Worm (Caenorhabditis elegans) whole organism, L2 larva: ENCODE results near the gene F23B2.7.

Experiments used
- C34F6.9 ChIP-seq: fragments of 150-350 bp; optimal IDR thresholded peaks from 2 replicates; lab custom pipeline; 2014; ENCODE audit warnings: missing biosample characterization, missing genetic modification characterization
- F13H6.1 ChIP-seq: sonication (generic microtip); optimal IDR thresholded peaks from 2 replicates; lab custom pipeline; 2016; ENCODE audit warnings: missing genetic modification characterization, missing compliant biosample characterization
- R02D3.7 ChIP-seq: fragments of 150-350 bp; optimal IDR thresholded peaks from 2 replicates; lab custom pipeline; 2014; ENCODE audit warnings: missing biosample characterization, missing genetic modification characterization
- Y55F3AM.14 ChIP-seq: fragments of 200-800 bp; sonication (Bioruptor generic); optimal IDR thresholded peaks from 2 replicates; lab custom pipeline; 2018; ENCODE audit warnings: mild to moderate bottlenecking, missing genetic modification characterization, missing compliant biosample characterization
- ZK546.5 ChIP-seq: sonication (generic microtip); optimal IDR thresholded peaks from 2 replicates; lab custom pipeline; 2017; ENCODE audit warnings: missing biosample characterization, missing genetic modification characterization
- alr-1 ChIP-seq: fragments of 150-350 bp; optimal IDR thresholded peaks from 2 replicates; lab custom pipeline; 2014; ENCODE audit warnings: missing biosample characterization, missing genetic modification characterization
- aly-2 ChIP-seq: fragments of 150-350 bp; optimal IDR thresholded peaks from 2 replicates; lab custom pipeline; 2014; ENCODE audit warnings: missing biosample characterization, missing genetic modification characterization
- ama-1 ChIP-seq: fragments of 150-350 bp; optimal IDR thresholded peaks from 2 replicates; lab custom pipeline; 2018; ENCODE audit warnings: inconsistent platforms
- blmp-1 ChIP-seq: sonication (generic microtip); optimal IDR thresholded peaks from 2 replicates; lab custom pipeline; 2017; ENCODE audit warnings: missing genetic modification characterization, mild to moderate bottlenecking, missing compliant biosample characterization, antibody characterized with exemption, moderate library complexity; ENCODE audit not compliant: insufficient read depth
- ceh-16 ChIP-seq: fragments of 150-350 bp; optimal IDR thresholded peaks from 2 replicates; lab custom pipeline; 2014; ENCODE audit warnings: missing biosample characterization, missing genetic modification characterization
- crh-2 ChIP-seq: sonication (generic microtip); optimal IDR thresholded peaks from 2 replicates; lab custom pipeline; 2017; ENCODE audit warnings: missing biosample characterization, missing genetic modification characterization
- dmd-4 ChIP-seq: sonication (generic microtip); optimal IDR thresholded peaks from 2 replicates; lab custom pipeline; 2017; ENCODE audit warnings: missing biosample characterization, missing genetic modification characterization
- egl-27 ChIP-seq: sonication (generic microtip); optimal IDR thresholded peaks from 3 replicates; lab custom pipeline; 2017; ENCODE audit warnings: missing biosample characterization, missing genetic modification reagents, missing genetic modification characterization
- elt-3 ChIP-seq: sonication (generic microtip); optimal IDR thresholded peaks from 2 replicates; lab custom pipeline; 2017; ENCODE audit warnings: missing biosample characterization, missing genetic modification characterization
- fos-1 ChIP-seq: fragments of 150-350 bp; optimal IDR thresholded peaks from 2 replicates; lab custom pipeline; 2014; ENCODE audit warnings: missing biosample characterization, missing genetic modification characterization
- gmeb-1 ChIP-seq: fragments of 150-350 bp; optimal IDR thresholded peaks from 2 replicates; lab custom pipeline; 2014; ENCODE audit warnings: missing biosample characterization, missing genetic modification characterization
- lin-11 ChIP-seq: fragments of 150-350 bp; sonication (generic microtip); optimal IDR thresholded peaks from 2 replicates; lab custom pipeline; 2014; ENCODE audit warnings: missing biosample characterization, missing genetic modification characterization, inconsistent platforms, mixed read lengths
- lin-13 ChIP-seq: fragments of 150-350 bp; optimal IDR thresholded peaks from 2 replicates; lab custom pipeline; 2014; ENCODE audit warnings: missing biosample characterization, missing genetic modification reagents, missing genetic modification characterization
- lsy-2 ChIP-seq, 2 experiments: fragments of 150-350 bp in 1 of 2; sonication (generic microtip) in 1 of 2; optimal IDR thresholded peaks; 2 replicates each; lab custom pipeline; 2014 to 2017; ENCODE audit warnings: missing biosample characterization in 2 of 2, missing genetic modification characterization in 2 of 2
- mbf-1 ChIP-seq: sonication (generic microtip); optimal IDR thresholded peaks from 2 replicates; lab custom pipeline; 2017; ENCODE audit warnings: missing biosample characterization, missing genetic modification characterization
- nhr-10 ChIP-seq: sonication (generic microtip); optimal IDR thresholded peaks from 2 replicates; lab custom pipeline; 2017; ENCODE audit warnings: missing biosample characterization, missing genetic modification characterization
- nhr-11 ChIP-seq: fragments of 150-350 bp; optimal IDR thresholded peaks from 2 replicates; lab custom pipeline; 2014; ENCODE audit warnings: missing biosample characterization, missing genetic modification characterization
- nhr-12 ChIP-seq: fragments of 150-350 bp; optimal IDR thresholded peaks from 2 replicates; lab custom pipeline; 2014; ENCODE audit warnings: missing biosample characterization, missing genetic modification characterization
- nhr-237 ChIP-seq: fragments of 150-350 bp; optimal IDR thresholded peaks from 2 replicates; lab custom pipeline; 2014; ENCODE audit warnings: missing biosample characterization, missing genetic modification characterization
- nhr-25 ChIP-seq: fragments of 150-350 bp; sonication (generic microtip); optimal IDR thresholded peaks from 3 replicates; lab custom pipeline; 2014; ENCODE audit warnings: missing biosample characterization, missing genetic modification characterization
- nhr-6 ChIP-seq: fragments of 150-350 bp; optimal IDR thresholded peaks from 2 replicates; lab custom pipeline; 2014; ENCODE audit warnings: missing biosample characterization, missing genetic modification characterization
- nhr-77 ChIP-seq: fragments of 150-350 bp; optimal IDR thresholded peaks from 2 replicates; lab custom pipeline; 2014; ENCODE audit warnings: missing biosample characterization, missing genetic modification characterization
- peb-1 ChIP-seq: fragments of 150-350 bp; optimal IDR thresholded peaks from 2 replicates; lab custom pipeline; 2014; ENCODE audit warnings: missing biosample characterization, missing genetic modification characterization
- sem-4 ChIP-seq: fragments of 150-350 bp; optimal IDR thresholded peaks from 2 replicates; lab custom pipeline; 2014; ENCODE audit warnings: missing biosample characterization, missing genetic modification reagents, missing genetic modification characterization
- skn-1 ChIP-seq: sonication (generic microtip); optimal IDR thresholded peaks from 2 replicates; lab custom pipeline; 2017; ENCODE audit warnings: missing biosample characterization, missing genetic modification characterization
- sma-3 ChIP-seq: sonication (generic microtip); optimal IDR thresholded peaks from 2 replicates; lab custom pipeline; 2016; ENCODE audit warnings: missing genetic modification reagents, missing genetic modification characterization, missing compliant biosample characterization
- sma-9 ChIP-seq, 2 experiments: fragments of 150-350 bp in 1 of 2; sonication (generic microtip) in 1 of 2; optimal IDR thresholded peaks; 2 replicates each; lab custom pipeline; 2014 to 2016; ENCODE audit warnings: missing genetic modification characterization in 2 of 2, mild to moderate bottlenecking in 1 of 2, missing biosample characterization in 1 of 2, missing compliant biosample characterization in 1 of 2, missing genetic modification reagents in 1 of 2, moderate library complexity in 1 of 2
- snpc-4 ChIP-seq: fragments of 150-350 bp; optimal IDR thresholded peaks from 2 replicates; lab custom pipeline; 2014; ENCODE audit warnings: missing biosample characterization, missing genetic modification characterization
- unc-39 ChIP-seq: fragments of 150-350 bp; optimal IDR thresholded peaks from 2 replicates; lab custom pipeline; 2014; ENCODE audit warnings: missing biosample characterization, missing genetic modification characterization
- unc-55 ChIP-seq: fragments of 150-350 bp; sonication (generic microtip); optimal IDR thresholded peaks from 3 replicates; lab custom pipeline; 2014; ENCODE audit warnings: missing biosample characterization, missing genetic modification reagents, missing genetic modification characterization
- unc-62 ChIP-seq: fragments of 150-350 bp; optimal IDR thresholded peaks from 2 replicates; lab custom pipeline; 2014; ENCODE audit warnings: missing biosample characterization, missing genetic modification reagents, missing genetic modification characterization
- zag-1 ChIP-seq: fragments of 150-350 bp; optimal IDR thresholded peaks from 2 replicates; lab custom pipeline; 2014; ENCODE audit warnings: missing biosample characterization, missing genetic modification characterization
- ztf-1 ChIP-seq: fragments of 200-800 bp; sonication (Bioruptor generic); conservative IDR thresholded peaks from 2 replicates; pipeline ENCODE4 v1.3.6; 2022; ENCODE audit warnings: missing genetic modification characterization, missing compliant biosample characterization
- ztf-11 ChIP-seq: sonication (generic microtip); optimal IDR thresholded peaks from 2 replicates; lab custom pipeline; 2017; ENCODE audit warnings: missing biosample characterization, missing genetic modification characterization
- ztf-4 ChIP-seq: fragments of 150-350 bp; optimal IDR thresholded peaks from 2 replicates; lab custom pipeline; 2014; ENCODE audit warnings: missing biosample characterization, missing genetic modification characterization

F23B2.7 gene

ce11 chrIV:9140172-9140805, 10.0 kb upstream of the F23B2.7 start:
- TF ChIP-seq elt-3 (tag; lab: Kevin White, UChicago) (no peak), ztf-4 (tag; lab: Kevin White, UChicago) (no peak), egl-27 (tag; lab: Kevin White, UChicago) (no peak), Y55F3AM.14 (GFP tag; lab: Kevin White, UChicago) (no peak), nhr-237 (no peak), snpc-4 (tag; lab: Kevin White, UChicago) (no peak), C34F6.9 (tag; lab: Kevin White, UChicago) (no peak), alr-1 (tag; lab: Kevin White, UChicago) (no peak), ama-1 (lab: Kevin White, UChicago) (no peak), mbf-1 (tag; lab: Kevin White, UChicago) (no peak), lin-11 (no peak), sma-3 (GFP tag; lab: Kevin White, UChicago) (no peak), nhr-25 (no peak), blmp-1 (no peak), nhr-77 (tag; lab: Kevin White, UChicago) (no peak)

DNA sequence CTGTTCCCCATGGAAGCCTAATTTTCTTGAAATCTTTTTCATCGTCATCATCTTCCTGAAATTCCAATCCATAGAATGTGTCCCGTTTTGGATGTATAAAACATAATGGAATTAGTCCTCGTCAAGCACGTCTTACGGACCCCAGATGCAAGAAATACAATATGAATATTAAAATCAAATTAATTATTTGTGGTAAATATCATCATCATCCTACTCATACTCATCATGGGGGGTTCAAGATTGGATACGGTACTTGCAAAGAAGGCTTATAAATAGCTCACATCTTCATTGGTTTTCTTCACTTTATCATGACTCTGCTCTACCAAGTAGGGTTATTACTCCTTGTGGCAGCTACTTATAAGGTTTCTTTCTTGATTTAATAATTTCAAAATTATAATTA, 5.9 kb upstream of the F23B2.7 start, which contains the start of gene flp-1:
Gene flp-1, plus strand, starts transcription at position 301 of the 400 bp plus-strand sequence.
- TF ChIP-seq lin-11: no peak
- no peak for TF ChIP-seq F13H6.1
- TF ChIP-seq lsy-2 (tag; optimal IDR thresholded peaks at IDR 0.05; lab: Kevin White, UChicago): no peak
- TF ChIP-seq ama-1 (lab: Kevin White, UChicago): no peak
- no peak for TF ChIP-seq ztf-11 (tag; lab: Kevin White, UChicago)
- TF ChIP-seq elt-3 (tag; lab: Kevin White, UChicago): no peak
- no peak for TF ChIP-seq nhr-25
- TF ChIP-seq Y55F3AM.14 (GFP tag; lab: Kevin White, UChicago): no peak
- no peak for TF ChIP-seq nhr-11

ce11 chrIV:9146111-9146510, 4.2 kb upstream of the F23B2.7 start, which contains the start of gene daf-10:
Gene daf-10 (minus strand): TSS chrIV:9146211.
- no peak for TF ChIP-seq sem-4 (tag; lab: Kevin White, UChicago)
- no peak for TF ChIP-seq ztf-1 (GFP tag; lab: Robert Waterston, UW)
- TF ChIP-seq nhr-12 (tag; lab: Kevin White, UChicago): no peak
- TF ChIP-seq nhr-25: no peak
- no peak for TF ChIP-seq unc-39
- TF ChIP-seq ceh-16 (tag; lab: Kevin White, UChicago): no peak
- TF ChIP-seq snpc-4 (tag; lab: Kevin White, UChicago): no peak
- TF ChIP-seq C34F6.9 (tag; lab: Kevin White, UChicago): no peak
- TF ChIP-seq aly-2 (tag; lab: Kevin White, UChicago): no peak
- TF ChIP-seq egl-27 (tag; lab: Kevin White, UChicago): no peak
- TF ChIP-seq sma-9 (GFP tag; optimal IDR thresholded peaks at IDR 0.05; lab: Kevin White, UChicago): no peak
- no peak for TF ChIP-seq sma-9 (tag; optimal IDR thresholded peaks at IDR 0.05; lab: Kevin White, UChicago)
- TF ChIP-seq nhr-10 (tag; lab: Kevin White, UChicago): no peak
- TF ChIP-seq, all 48 proteins: peak for 0

ce11 chrIV:9146819-9147518, 3.3 kb upstream of the F23B2.7 start, which contains the start of the genes rpb-12 and aly-2:
Gene rpb-12 (minus strand): TSS chrIV:9146869.
Gene aly-2 (plus strand): TSS chrIV:9147468.
- TF ChIP-seq gmeb-1 (tag; lab: Kevin White, UChicago): peak; percentile 60
- no peak for TF ChIP-seq ztf-11 (tag; lab: Kevin White, UChicago)
- TF ChIP-seq mbf-1 (tag; lab: Kevin White, UChicago): no peak
- no peak for TF ChIP-seq Y55F3AM.14 (GFP tag; lab: Kevin White, UChicago)
- no peak for TF ChIP-seq aly-2 (tag; lab: Kevin White, UChicago)
- TF ChIP-seq R02D3.7 (tag; lab: Kevin White, UChicago): no peak
- no peak for TF ChIP-seq nhr-10 (tag; lab: Kevin White, UChicago)
- TF ChIP-seq nhr-12 (tag; lab: Kevin White, UChicago): no peak
- TF ChIP-seq ZK546.5 (tag; lab: Kevin White, UChicago): no peak
- no peak for TF ChIP-seq sma-9 (GFP tag; optimal IDR thresholded peaks at IDR 0.05; lab: Kevin White, UChicago)
- no peak for TF ChIP-seq sma-9 (tag; optimal IDR thresholded peaks at IDR 0.05; lab: Kevin White, UChicago)
- peak; percentile 57 for TF ChIP-seq lin-13 (GFP tag; lab: Kevin White, UChicago)
- TF ChIP-seq nhr-11: no peak
- no peak for TF ChIP-seq nhr-25
- TF ChIP-seq zag-1 (tag; lab: Kevin White, UChicago): no peak
- TF ChIP-seq nhr-237: no peak
- TF ChIP-seq ztf-1 (GFP tag; lab: Robert Waterston, UW): no peak
- no peak for TF ChIP-seq unc-62
- peak; percentile 33 for TF ChIP-seq fos-1 (tag; lab: Kevin White, UChicago)
- peak; percentile 35 to 73 for TF ChIP-seq lsy-2 (tag; optimal IDR thresholded peaks at IDR 0.05; lab: Kevin White, UChicago)
- TF ChIP-seq ama-1 (lab: Kevin White, UChicago): no peak
- no peak for TF ChIP-seq blmp-1
- no peak for TF ChIP-seq unc-39
- no peak for TF ChIP-seq skn-1
- peak; percentile 65 for TF ChIP-seq crh-2 (tag; lab: Kevin White, UChicago)
- TF ChIP-seq ztf-4 (tag; lab: Kevin White, UChicago): no peak
- TF ChIP-seq peb-1 (tag; lab: Kevin White, UChicago): no peak
- TF ChIP-seq alr-1 (tag; lab: Kevin White, UChicago): no peak
- no peak for TF ChIP-seq elt-3 (tag; lab: Kevin White, UChicago)
- peak; percentile 45 for TF ChIP-seq nhr-6 (tag; lab: Kevin White, UChicago)
- peak; percentile 28 for TF ChIP-seq snpc-4 (tag; lab: Kevin White, UChicago)
- TF ChIP-seq sma-3 (GFP tag; lab: Kevin White, UChicago): peak; percentile 9
- peak; percentile 35 for TF ChIP-seq lin-11
- peak; percentile 85 for TF ChIP-seq unc-55
- TF ChIP-seq dmd-4 (tag; lab: Kevin White, UChicago): no peak
